Worm (Caenorhabditis elegans): ENCODE measurements around the gene srz-9.

DNA sequence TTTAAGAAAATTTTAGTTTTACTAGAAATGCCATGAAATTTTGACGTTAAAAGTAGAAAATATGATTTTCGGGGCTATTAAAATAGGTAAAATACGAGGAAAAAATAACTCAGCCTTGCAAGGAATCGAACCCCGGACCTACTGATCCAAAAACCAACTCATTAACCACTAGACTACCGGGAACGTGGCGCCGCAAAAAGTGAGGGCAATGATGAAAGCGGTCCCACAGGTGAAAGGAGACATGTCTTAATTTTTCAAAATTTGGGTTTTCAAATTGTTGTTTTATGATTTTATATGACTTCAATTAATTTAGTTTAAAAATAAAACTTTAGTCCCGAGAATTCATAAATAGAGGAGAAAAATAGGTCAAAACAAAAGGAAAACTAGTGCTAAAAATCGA is 33.1 kb upstream of the srz-9 start:
- TF ChIP-seq pax-1 (tag; optimal IDR thresholded peaks at IDR 0.05) (no peak), rnt-1 (tag; optimal IDR thresholded peaks at IDR 0.05) (no peak), nhr-11 (tag; optimal IDR thresholded peaks at IDR 0.05) (no peak), ceh-2 (tag; optimal IDR thresholded peaks at IDR 0.05) (no peak), unc-3 (GFP tag; conservative IDR thresholded peaks at IDR 0.05) (no peak), unc-3 (tag; optimal IDR thresholded peaks at IDR 0.05) (no peak), odd-2 (tag; optimal IDR thresholded peaks at IDR 0.05) (no peak), fkh-10 (GFP tag; optimal IDR thresholded peaks at IDR 0.05) (no peak), npax-4 (tag; optimal IDR thresholded peaks at IDR 0.05) (no peak), hlh-30 (tag; optimal IDR thresholded peaks at IDR 0.05; ENCODE audit: insufficient read depth) (no peak), ceh-6 (GFP tag; optimal IDR thresholded peaks at IDR 0.05) (no peak)

Data from whole organism, late embryonic.